Worm (Caenorhabditis elegans): ENCODE data around the gene str-81.

DNA sequence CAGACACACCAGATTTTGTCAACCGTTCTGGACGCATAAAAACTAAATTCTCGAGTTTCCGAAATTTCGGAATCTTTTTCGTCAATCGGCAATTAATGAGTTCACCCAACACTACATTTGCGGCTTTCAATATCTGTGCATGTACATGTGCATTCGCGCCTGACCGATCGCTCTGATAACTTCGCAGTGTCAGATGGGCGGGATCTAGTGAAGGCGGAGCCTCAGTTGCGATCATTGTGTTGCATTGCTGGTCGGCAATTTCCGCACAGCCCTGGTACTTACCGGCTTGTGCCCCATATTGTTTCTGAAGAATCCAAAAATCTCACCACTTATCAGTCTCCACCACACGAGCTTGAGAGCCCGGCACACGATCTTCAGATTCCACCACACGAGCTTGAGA is 9.8 kb upstream of the str-81 start:
- no peak for TF ChIP-seq lin-35 (GFP tag; optimal IDR thresholded peaks at IDR 0.05)
- TF ChIP-seq attf-5 (GFP tag; optimal IDR thresholded peaks at IDR 0.05) = no peak
- TF ChIP-seq snpc-4 (GFP tag; optimal IDR thresholded peaks at IDR 0.05) = no peak
- no peak for TF ChIP-seq snpc-4 (tag; optimal IDR thresholded peaks at IDR 0.05)
- no peak for TF ChIP-seq lin-40 (tag; optimal IDR thresholded peaks at IDR 0.05)
- TF ChIP-seq lir-1 (GFP tag; conservative IDR thresholded peaks at IDR 0.05) = no peak
- TF ChIP-seq ama-1 (optimal IDR thresholded peaks at IDR 0.05) = no peak
- TF ChIP-seq ama-1 (GFP tag; optimal IDR thresholded peaks at IDR 0.05) = no peak
- TF ChIP-seq aptf-2 (GFP tag; conservative IDR thresholded peaks at IDR 0.05) = no peak
